Worm (Caenorhabditis elegans) whole organism, young adult: ENCODE measurements around the gene lurp-4.

Source experiments
- C06A6.2 ChIP-seq: fragments of 200-800 bp; sonication (Bioruptor generic); conservative IDR thresholded peaks from 2 replicates; pipeline ENCODE4 v1.3.6; 2022; ENCODE audit warnings: missing genetic modification characterization, missing compliant biosample characterization
- D2030.7 ChIP-seq: fragments of 200-800 bp; sonication (Bioruptor generic); IDR thresholded peaks from 2 replicates; pipeline ENCODE4 v1.3.6; 2022; ENCODE audit warnings: missing genetic modification reagents, missing genetic modification characterization, missing compliant biosample characterization
- F10E7.11 ChIP-seq: sonication (generic microtip); optimal IDR thresholded peaks from 2 replicates; lab custom pipeline; 2017; ENCODE audit warnings: mild to moderate bottlenecking, missing genetic modification characterization, moderate library complexity, missing compliant biosample characterization
- F23B12.7 ChIP-seq: sonication (generic microtip); optimal IDR thresholded peaks from 2 replicates; lab custom pipeline; 2017; ENCODE audit warnings: missing genetic modification characterization, mild to moderate bottlenecking, missing compliant biosample characterization, antibody characterized with exemption, moderate library complexity; ENCODE audit not compliant: insufficient read depth
- K11D2.4 ChIP-seq: fragments of 200-800 bp; sonication (Bioruptor generic); IDR thresholded peaks from 2 replicates; pipeline ENCODE4 v1.3.6; 2022; ENCODE audit warnings: missing genetic modification reagents, missing genetic modification characterization, missing compliant biosample characterization
- Y95B8A.8 ChIP-seq: fragments of 200-800 bp; sonication (Bioruptor generic); IDR thresholded peaks from 2 replicates; pipeline ENCODE4 v1.3.6; 2022; ENCODE audit warnings: missing genetic modification reagents, missing genetic modification characterization, missing compliant biosample characterization
- bed-1 ChIP-seq: fragments of 200-800 bp; sonication (Bioruptor generic); IDR thresholded peaks from 2 replicates; pipeline ENCODE4 v1.3.6; 2022; ENCODE audit warnings: missing genetic modification reagents, missing genetic modification characterization, missing compliant biosample characterization
- bed-2 ChIP-seq: fragments of 200-800 bp; sonication (Bioruptor generic); IDR thresholded peaks from 2 replicates; pipeline ENCODE4 v1.3.6; 2022; ENCODE audit warnings: missing genetic modification reagents, missing genetic modification characterization, missing compliant biosample characterization
- ccch-3 ChIP-seq: fragments of 200-800 bp; sonication (Bioruptor generic); optimal IDR thresholded peaks from 2 replicates; lab custom pipeline; 2018; ENCODE audit warnings: mild to moderate bottlenecking, missing genetic modification characterization, missing compliant biosample characterization
- cebp-1 ChIP-seq, 2 experiments: fragments of 200-800 bp in 1 of 2; sonication (Bioruptor generic) in 1 of 2; sonication (generic microtip) in 1 of 2; IDR thresholded peaks in 1 of 2; optimal IDR thresholded peaks in 1 of 2; 2 replicates each; pipeline versions ENCODE4 v1.3.6 to Lab custom; 2017 to 2022; ENCODE audit warnings: missing compliant biosample characterization in 2 of 2, missing genetic modification characterization in 2 of 2, mild to moderate bottlenecking in 1 of 2, missing genetic modification reagents in 1 of 2, moderate library complexity in 1 of 2
- cebp-2 ChIP-seq: fragments of 200-800 bp; sonication (Bioruptor generic); IDR thresholded peaks from 2 replicates; pipeline ENCODE4 v1.3.6; 2022; ENCODE audit warnings: missing genetic modification characterization, missing compliant biosample characterization
- ceh-100 ChIP-seq: fragments of 200-800 bp; sonication (Bioruptor generic); IDR thresholded peaks from 2 replicates; pipeline ENCODE4 v1.3.6; 2022; ENCODE audit warnings: missing genetic modification reagents, missing genetic modification characterization, missing compliant biosample characterization
- ceh-27 ChIP-seq: fragments of 200-800 bp; sonication (Bioruptor generic); optimal IDR thresholded peaks from 2 replicates; lab custom pipeline; 2018; ENCODE audit warnings: mild to moderate bottlenecking, missing genetic modification characterization, moderate library complexity, missing compliant biosample characterization
- ceh-79 ChIP-seq: sonication (generic microtip); optimal IDR thresholded peaks from 2 replicates; lab custom pipeline; 2017; ENCODE audit warnings: mild to moderate bottlenecking, missing genetic modification characterization, missing compliant biosample characterization
- egl-18 ChIP-seq: fragments of 200-800 bp; sonication (Bioruptor generic); IDR thresholded peaks from 2 replicates; pipeline ENCODE4 v1.3.6; 2022; ENCODE audit warnings: missing genetic modification reagents, missing genetic modification characterization, missing compliant biosample characterization
- ekl-4 ChIP-seq: fragments of 200-800 bp; sonication (Bioruptor generic); IDR thresholded peaks from 2 replicates; pipeline ENCODE4 v1.3.6; 2022; ENCODE audit warnings: missing genetic modification reagents, missing genetic modification characterization, missing compliant biosample characterization
- fkh-3 ChIP-seq: sonication (generic microtip); optimal IDR thresholded peaks from 2 replicates; lab custom pipeline; 2016; ENCODE audit warnings: mild to moderate bottlenecking, missing genetic modification characterization, missing compliant biosample characterization
- gei-17 ChIP-seq: fragments of 200-800 bp; sonication (Bioruptor generic); optimal IDR thresholded peaks from 2 replicates; lab custom pipeline; 2018; ENCODE audit warnings: mild to moderate bottlenecking, missing genetic modification characterization, missing compliant biosample characterization
- hrde-1 ChIP-seq: sonication (generic microtip); optimal IDR thresholded peaks from 2 replicates; lab custom pipeline; 2016; ENCODE audit warnings: missing genetic modification characterization, mild to moderate bottlenecking, missing compliant biosample characterization, moderate library complexity, missing genotype, missing genetic modification reagents, borderline replicate concordance
- lin-40 ChIP-seq: sonication (generic microtip); optimal IDR thresholded peaks from 2 replicates; lab custom pipeline; 2016; ENCODE audit warnings: missing genetic modification characterization, mild to moderate bottlenecking, missing compliant biosample characterization, missing genotype, missing genetic modification reagents
- lin-54 ChIP-seq: fragments of 200-800 bp; sonication (Bioruptor generic); optimal IDR thresholded peaks from 2 replicates; lab custom pipeline; 2018; ENCODE audit warnings: mild to moderate bottlenecking, missing genetic modification characterization, missing compliant biosample characterization
- lir-1 ChIP-seq: fragments of 200-800 bp; sonication (Bioruptor generic); conservative IDR thresholded peaks from 2 replicates; pipeline ENCODE4 v1.3.6; 2022; ENCODE audit warnings: missing genetic modification reagents, missing genetic modification characterization, missing compliant biosample characterization
- lsl-1 ChIP-seq: fragments of 200-800 bp; sonication (Bioruptor generic); optimal IDR thresholded peaks from 2 replicates; lab custom pipeline; 2018; ENCODE audit warnings: mild to moderate bottlenecking, missing genetic modification characterization, moderate library complexity, missing compliant biosample characterization
- madf-6 ChIP-seq: fragments of 200-800 bp; sonication (Bioruptor generic); IDR thresholded peaks from 2 replicates; pipeline ENCODE4 v1.3.6; 2022; ENCODE audit warnings: missing genetic modification reagents, missing genetic modification characterization, missing compliant biosample characterization
- madf-8 ChIP-seq: fragments of 200-800 bp; sonication (Bioruptor generic); conservative IDR thresholded peaks from 2 replicates; pipeline ENCODE4 v1.3.6; 2022; ENCODE audit warnings: missing genetic modification reagents, missing genetic modification characterization, missing compliant biosample characterization
- mcd-1 ChIP-seq: fragments of 200-800 bp; sonication (Bioruptor generic); IDR thresholded peaks from 2 replicates; pipeline ENCODE4 v1.3.6; 2022; ENCODE audit warnings: missing genetic modification reagents, missing genetic modification characterization, missing compliant biosample characterization
- nfyb-1 ChIP-seq: fragments of 200-800 bp; sonication (Bioruptor generic); IDR thresholded peaks from 2 replicates; pipeline ENCODE4 v1.3.6; 2022; ENCODE audit warnings: missing genetic modification reagents, missing genetic modification characterization, missing compliant biosample characterization
- nhr-120 ChIP-seq: fragments of 200-800 bp; sonication (Bioruptor generic); IDR thresholded peaks from 2 replicates; pipeline ENCODE4 v1.3.6; 2022; ENCODE audit warnings: missing genetic modification characterization, missing compliant biosample characterization
- nhr-179 ChIP-seq: sonication (generic microtip); optimal IDR thresholded peaks from 2 replicates; lab custom pipeline; 2016; ENCODE audit warnings: mild to moderate bottlenecking, missing genetic modification characterization, missing compliant biosample characterization
- nhr-80 ChIP-seq: sonication (generic microtip); optimal IDR thresholded peaks from 2 replicates; lab custom pipeline; 2016; ENCODE audit warnings: missing genetic modification characterization, missing compliant biosample characterization
- rcor-1 ChIP-seq: fragments of 200-800 bp; sonication (Bioruptor generic); IDR thresholded peaks from 2 replicates; pipeline ENCODE4 v1.3.6; 2022; ENCODE audit warnings: missing genetic modification reagents, missing genetic modification characterization, missing compliant biosample characterization
- sdz-38 ChIP-seq: sonication (generic microtip); optimal IDR thresholded peaks from 2 replicates; lab custom pipeline; 2016; ENCODE audit warnings: missing genotype, missing genetic modification characterization, missing compliant biosample characterization
- snpc-1.1 ChIP-seq: sonication (generic microtip); optimal IDR thresholded peaks from 2 replicates; lab custom pipeline; 2017; ENCODE audit warnings: missing genetic modification characterization, mild to moderate bottlenecking, missing compliant biosample characterization, antibody characterized with exemption, moderate library complexity, missing genotype, missing genetic modification reagents; ENCODE audit not compliant: insufficient read depth
- snpc-3.4 ChIP-seq: sonication (generic microtip); optimal IDR thresholded peaks from 2 replicates; lab custom pipeline; 2017; ENCODE audit warnings: missing genetic modification characterization, mild to moderate bottlenecking, missing compliant biosample characterization, antibody characterized with exemption, moderate library complexity, missing genotype, missing genetic modification reagents
- snpc-4 ChIP-seq, 5 experiments: fragments of 150-350 bp in 1 of 5; sonication (generic microtip) in 4 of 5; optimal IDR thresholded peaks; 2 replicates each; lab custom pipeline; 2014 to 2018; ENCODE audit warnings: missing genetic modification characterization in 5 of 5, missing biosample characterization in 3 of 5, antibody characterized with exemption in 2 of 5, mild to moderate bottlenecking in 2 of 5, missing compliant biosample characterization in 2 of 5, missing genotype in 2 of 5, moderate library complexity in 2 of 5, missing genetic modification reagents in 1 of 5
- tbp1 ChIP-seq: fragments of 200-800 bp; sonication (Bioruptor generic); optimal IDR thresholded peaks from 2 replicates; lab custom pipeline; 2018; ENCODE audit warnings: mild to moderate bottlenecking, missing genetic modification characterization, missing compliant biosample characterization
- tbx-9 ChIP-seq: sonication (generic microtip); optimal IDR thresholded peaks from 2 replicates; lab custom pipeline; 2016; ENCODE audit warnings: borderline replicate concordance, missing genetic modification characterization, inconsistent platforms, missing compliant biosample characterization
- xnd-1 ChIP-seq: sonication (generic microtip); optimal IDR thresholded peaks from 2 replicates; lab custom pipeline; 2016; ENCODE audit warnings: missing genotype, missing genetic modification reagents, missing genetic modification characterization, missing compliant biosample characterization
- ztf-18 ChIP-seq: sonication (generic microtip); optimal IDR thresholded peaks from 2 replicates; lab custom pipeline; 2016; ENCODE audit warnings: missing genotype, mild to moderate bottlenecking, missing genetic modification characterization, missing compliant biosample characterization
- ztf-6 ChIP-seq: fragments of 200-800 bp; sonication (Bioruptor generic); IDR thresholded peaks from 2 replicates; pipeline ENCODE4 v1.3.6; 2022; ENCODE audit warnings: missing genetic modification reagents, missing genetic modification characterization, missing compliant biosample characterization

lurp-4 gene

ce11 chrV:13063402-13063801 is 29.0 kb upstream of the lurp-4 start:
- TF ChIP-seq F10E7.11 = no peak
- TF ChIP-seq Y95B8A.8 = no peak
- no peak for TF ChIP-seq egl-18 (GFP tag; lab: Robert Waterston, UW)
- TF ChIP-seq ceh-79 (tag; lab: Kevin White, UChicago) = no peak
- no peak for TF ChIP-seq D2030.7

ce11 chrV:13064164-13064563 is 28.3 kb upstream of the lurp-4 start:
- TF ChIP-seq lin-40 (tag; lab: Kevin White, UChicago) (no peak), tbx-9 (tag; lab: Kevin White, UChicago) (no peak), madf-8 (GFP tag; lab: Robert Waterston, UW) (no peak), nhr-179 (tag; lab: Kevin White, UChicago) (no peak), tbp1 (GFP tag; lab: Kevin White, UChicago) (peak; percentile 19), lir-1 (GFP tag; lab: Robert Waterston, UW) (no peak), snpc-4 (GFP tag; optimal IDR thresholded peaks at IDR 0.05; lab: Kevin White, UChicago) (peak; percentile 76), snpc-4 (tag; optimal IDR thresholded peaks at IDR 0.05; lab: Kevin White, UChicago) (peak in 3 of 4 experiments; percentile 75 to 93 (median 91)), cebp-2 (GFP tag; lab: Robert Waterston, UW) (0 out of 2 replicates have a peak, but pooled peaks have one; percentile 44), snpc-3.4 (tag; lab: Kevin White, UChicago) (peak; percentile 17), snpc-1.1 (tag; lab: Kevin White, UChicago) (peak; percentile 89)

- TF ChIP-seq nhr-120 (no peak), bed-2 (GFP tag; lab: Robert Waterston, UW) (no peak), nfyb-1 (no peak), madf-6 (GFP tag; lab: Robert Waterston, UW) (no peak), gei-17 (GFP tag; lab: Kevin White, UChicago) (no peak), mcd-1 (GFP tag; lab: Robert Waterston, UW) (no peak), snpc-4 (GFP tag; optimal IDR thresholded peaks at IDR 0.05; lab: Kevin White, UChicago) (no peak), snpc-4 (tag; optimal IDR thresholded peaks at IDR 0.05; lab: Kevin White, UChicago) (no peak), nhr-179 (tag; lab: Kevin White, UChicago) (no peak), F23B12.7 (tag; lab: Kevin White, UChicago) (no peak), C06A6.2 (GFP tag; lab: Robert Waterston, UW) (no peak), ztf-6 (GFP tag; lab: Robert Waterston, UW) (no peak), ztf-18 (tag; lab: Kevin White, UChicago) (no peak), bed-1 (GFP tag; lab: Robert Waterston, UW) (no peak), xnd-1 (tag; lab: Kevin White, UChicago) (no peak), ekl-4 (GFP tag; lab: Robert Waterston, UW) (no peak), fkh-3 (tag; lab: Kevin White, UChicago) (no peak), cebp-2 (GFP tag; lab: Robert Waterston, UW) (no peak), rcor-1 (no peak), tbp1 (GFP tag; lab: Kevin White, UChicago) (no peak)
- TF ChIP-seq, all 124 proteins: peak for 0
These were observed 22.2 kb upstream of the lurp-4 start for ce11 chrV:13070278-13070677.

ce11 chrV:13071052-13071451 is 21.4 kb upstream of the lurp-4 start, which contains the start of gene C34B4.3:
Gene C34B4.3 (minus strand): TSS chrV:13071152.
- no peak for TF ChIP-seq sdz-38
- TF ChIP-seq ceh-27 = no peak
- no peak for TF ChIP-seq lsl-1 (GFP tag; lab: Kevin White, UChicago)
- TF ChIP-seq Y95B8A.8 = no peak
- TF ChIP-seq nhr-80 = no peak
- no peak for TF ChIP-seq C06A6.2 (GFP tag; lab: Robert Waterston, UW)
- no peak for TF ChIP-seq ceh-100 (GFP tag; lab: Robert Waterston, UW)
- no peak for TF ChIP-seq ekl-4 (GFP tag; lab: Robert Waterston, UW)
- no peak for TF ChIP-seq hrde-1 (tag; lab: Kevin White, UChicago)
- TF ChIP-seq madf-8 (GFP tag; lab: Robert Waterston, UW) = no peak
- no peak for TF ChIP-seq cebp-1 (GFP tag; IDR thresholded peaks at IDR 0.05; lab: Robert Waterston, UW)
- no peak for TF ChIP-seq cebp-1 (tag; optimal IDR thresholded peaks at IDR 0.05; lab: Kevin White, UChicago)
- no peak for TF ChIP-seq ccch-3
- no peak for TF ChIP-seq K11D2.4
- TF ChIP-seq fkh-3 (tag; lab: Kevin White, UChicago) = no peak
- TF ChIP-seq lin-54 (GFP tag; lab: Kevin White, UChicago) = no peak
- TF ChIP-seq rcor-1 = no peak
